Fruit fly (Drosophila melanogaster) whole organism, adult: ENCODE data around the gene pros.

Experiments used
- CG11617 ChIP-seq: fragments of 200-800 bp; sonication (Bioruptor generic); optimal IDR thresholded peaks from 2 replicates; lab custom pipeline; 2017; ENCODE audit warnings: mild to moderate bottlenecking, missing biosample characterization, missing genetic modification reagents, missing genetic modification characterization
- CG1620 ChIP-seq: fragments of 200-800 bp; sonication (Bioruptor generic); optimal IDR thresholded peaks from 2 replicates; lab custom pipeline; 2016; ENCODE audit warnings: missing biosample characterization, missing genetic modification characterization
- CG7045 ChIP-seq: fragments of 200-800 bp; sonication (Bioruptor generic); optimal IDR thresholded peaks from 2 replicates; lab custom pipeline; 2017; ENCODE audit warnings: missing biosample characterization, mild to moderate bottlenecking, missing genetic modification characterization
- Clk ChIP-seq: fragments of 200-800 bp; sonication (Bioruptor generic); optimal IDR thresholded peaks from 2 replicates; lab custom pipeline; 2017; ENCODE audit warnings: missing biosample characterization, missing genetic modification characterization
- Crg-1 ChIP-seq: fragments of 200-800 bp; sonication (Bioruptor generic); optimal IDR thresholded peaks from 2 replicates; lab custom pipeline; 2016; ENCODE audit warnings: missing biosample characterization, missing genetic modification characterization
- Hr96 ChIP-seq: fragments of 200-800 bp; sonication (Bioruptor generic); optimal IDR thresholded peaks from 2 replicates; lab custom pipeline; 2016; ENCODE audit warnings: missing biosample characterization, missing genetic modification characterization
- bab1 ChIP-seq: fragments of 200-800 bp; sonication (Bioruptor generic); optimal IDR thresholded peaks from 3 replicates; lab custom pipeline; 2019; ENCODE audit warnings: missing biosample characterization, mild to moderate bottlenecking, missing genetic modification characterization, moderate library complexity
- kay ChIP-seq: fragments of 200-800 bp; sonication (Bioruptor generic); peaks from one replicate; lab custom pipeline; 2016; ENCODE audit warnings: missing biosample characterization, missing genetic modification characterization, borderline replicate concordance
- ovo ChIP-seq: fragments of 200-800 bp; sonication (Bioruptor generic); optimal IDR thresholded peaks from 2 replicates; lab custom pipeline; 2016; ENCODE audit warnings: missing biosample characterization, missing genetic modification characterization
- tj ChIP-seq: fragments of 200-800 bp; sonication (Bioruptor generic); optimal IDR thresholded peaks from 3 replicates; lab custom pipeline; 2017; ENCODE audit warnings: missing biosample characterization, mild to moderate bottlenecking, missing genetic modification characterization, moderate library complexity
- toe ChIP-seq: fragments of 200-800 bp; sonication (Bioruptor generic); optimal IDR thresholded peaks from 2 replicates; lab custom pipeline; 2016; ENCODE audit warnings: missing biosample characterization, missing genetic modification characterization

dm6 chr3R:11454210-11454904, 126.1 kb downstream of the pros start:
- TF ChIP-seq ovo = peak; percentile 48
- TF ChIP-seq CG1620 (GFP tag; lab: Kevin White, UChicago) = peak; percentile 34
- peak; percentile 81 for TF ChIP-seq bab1 (GFP tag; lab: Kevin White, UChicago)
- peak; percentile 73 for TF ChIP-seq CG11617 (GFP tag; lab: Kevin White, UChicago)
- peak; percentile 46 for TF ChIP-seq toe (GFP tag; lab: Kevin White, UChicago)
- TF ChIP-seq kay (GFP tag; lab: Kevin White, UChicago) = peak; percentile 87
- no peak for TF ChIP-seq Crg-1 (GFP tag; lab: Kevin White, UChicago)
- TF ChIP-seq Hr96 (GFP tag; lab: Kevin White, UChicago) = peak; percentile 25
- TF ChIP-seq tj (GFP tag; lab: Kevin White, UChicago) = peak; percentile 71
- peak; percentile 56 for TF ChIP-seq CG7045 (GFP tag; lab: Kevin White, UChicago)
- peak; percentile 49 for TF ChIP-seq Clk (GFP tag; lab: Kevin White, UChicago)
